Fruit fly (Drosophila melanogaster): Measurements from ENCODE around the gene CG14717.

CG14717 gene

dm6 chr3R:11696209-11696608 lies at the start of gene CG14717:
Gene CG14717 (plus strand): TSS chr3R:11696509.
- no peak for TF ChIP-seq CTCF (optimal IDR thresholded peaks at IDR 0.05)
- TF ChIP-seq CG8478 (optimal IDR thresholded peaks at IDR 0.05), result no peak

dm6 chr3R:11646826-11647225 lies 49.5 kb upstream of the CG14717 start:
- TF ChIP-seq CTCF (optimal IDR thresholded peaks at IDR 0.05) (no peak), CG8478 (optimal IDR thresholded peaks at IDR 0.05) (no peak)

- no peak for TF ChIP-seq CTCF (optimal IDR thresholded peaks at IDR 0.05)
- TF ChIP-seq CG8478 (optimal IDR thresholded peaks at IDR 0.05), result no peak
Observed at dm6 chr3R:11648356-11649355, 47.7 kb upstream of the CG14717 start.

dm6 chr3R:11649449-11649848 lies 46.9 kb upstream of the CG14717 start:
- no peak for TF ChIP-seq CG8478 (optimal IDR thresholded peaks at IDR 0.05)
- no peak for TF ChIP-seq CTCF (optimal IDR thresholded peaks at IDR 0.05)

- no peak for TF ChIP-seq CTCF (optimal IDR thresholded peaks at IDR 0.05)
- no peak for TF ChIP-seq CG8478 (optimal IDR thresholded peaks at IDR 0.05)
Observed at dm6 chr3R:11650105-11651039, 45.9 kb upstream of the CG14717 start, which contains the start of the genes Csk and Elp1. Gene Csk (minus strand): TSS chr3R:11650706. Gene Elp1 (plus strand): TSS chr3R:11650971.

dm6 chr3R:11655873-11656374 lies 40.4 kb upstream of the CG14717 start, which contains the start of gene CG42327:
Gene CG42327 (plus strand): TSS chr3R:11656149.
- TF ChIP-seq CTCF (optimal IDR thresholded peaks at IDR 0.05) (no peak), CG8478 (optimal IDR thresholded peaks at IDR 0.05) (no peak)

dm6 chr3R:11656614-11657216 lies 39.6 kb upstream of the CG14717 start:
- no peak for TF ChIP-seq CTCF (optimal IDR thresholded peaks at IDR 0.05)
- TF ChIP-seq CG8478 (optimal IDR thresholded peaks at IDR 0.05), result no peak

dm6 chr3R:11657786-11658193 lies 38.5 kb upstream of the CG14717 start:
- TF ChIP-seq CG8478 (optimal IDR thresholded peaks at IDR 0.05) (no peak), CTCF (optimal IDR thresholded peaks at IDR 0.05) (no peak)

dm6 chr3R:11661187-11661586 lies 35.1 kb upstream of the CG14717 start:
- TF ChIP-seq CG8478 (optimal IDR thresholded peaks at IDR 0.05) (no peak), CTCF (optimal IDR thresholded peaks at IDR 0.05) (no peak)

dm6 chr3R:11661712-11662111 lies 34.6 kb upstream of the CG14717 start:
- TF ChIP-seq CG8478 (optimal IDR thresholded peaks at IDR 0.05) (no peak), CTCF (optimal IDR thresholded peaks at IDR 0.05) (no peak)

- no peak for TF ChIP-seq CG8478 (optimal IDR thresholded peaks at IDR 0.05)
- TF ChIP-seq CTCF (optimal IDR thresholded peaks at IDR 0.05), result no peak
Observed at dm6 chr3R:11662617-11663016, 33.7 kb upstream of the CG14717 start.

- TF ChIP-seq CTCF (optimal IDR thresholded peaks at IDR 0.05), result no peak
- TF ChIP-seq CG8478 (optimal IDR thresholded peaks at IDR 0.05), result no peak
Observed at dm6 chr3R:11663441-11663840, 32.9 kb upstream of the CG14717 start.

- TF ChIP-seq CTCF (optimal IDR thresholded peaks at IDR 0.05) (peak; percentile 92), CG8478 (optimal IDR thresholded peaks at IDR 0.05) (no peak)
Observed at dm6 chr3R:11665508-11665907, 30.8 kb upstream of the CG14717 start.

- TF ChIP-seq CTCF (optimal IDR thresholded peaks at IDR 0.05) (no peak), CG8478 (optimal IDR thresholded peaks at IDR 0.05) (no peak)
Observed at dm6 chr3R:11665925-11666687, 30.2 kb upstream of the CG14717 start.
